Worm (Caenorhabditis elegans) whole organism, late embryonic: Measurements from ENCODE around the gene lin-40.
A peak's percentile ranks its signal among the peaks of the same experiment; 100 is the strongest.

Source experiments
- C38D4.7 ChIP-seq: fragments of 200-800 bp; sonication (Bioruptor generic); optimal IDR thresholded peaks from 2 replicates; lab custom pipeline; 2018; ENCODE audit warnings: mild to moderate bottlenecking, missing genetic modification characterization, moderate library complexity, missing compliant biosample characterization
- F13H6.1 ChIP-seq: sonication (generic microtip); optimal IDR thresholded peaks from 2 replicates; lab custom pipeline; 2016; ENCODE audit warnings: missing genetic modification characterization, missing compliant biosample characterization
- K02D7.2 ChIP-seq: sonication (generic microtip); optimal IDR thresholded peaks from 2 replicates; lab custom pipeline; 2017; ENCODE audit warnings: mild to moderate bottlenecking, missing genetic modification characterization, missing compliant biosample characterization
- K09A11.1 ChIP-seq: sonication (generic microtip); optimal IDR thresholded peaks from 2 replicates; lab custom pipeline; 2017; ENCODE audit warnings: antibody characterized with exemption, mild to moderate bottlenecking, missing genetic modification characterization, missing compliant biosample characterization; ENCODE audit not compliant: insufficient read depth
- T23F11.4 ChIP-seq: fragments of 200-800 bp; sonication (Bioruptor generic); optimal IDR thresholded peaks from 2 replicates; lab custom pipeline; 2018; ENCODE audit warnings: mild to moderate bottlenecking, missing genetic modification characterization, missing compliant biosample characterization
- Y22D7AL.16 ChIP-seq: sonication (generic microtip); optimal IDR thresholded peaks from 2 replicates; lab custom pipeline; 2016; ENCODE audit warnings: missing genetic modification characterization, missing compliant biosample characterization
- ahr-1 ChIP-seq: sonication (generic microtip); optimal IDR thresholded peaks from 2 replicates; lab custom pipeline; 2016; ENCODE audit warnings: missing genetic modification characterization, missing compliant biosample characterization
- ama-1 ChIP-seq: fragments of 150-350 bp; optimal IDR thresholded peaks from 2 replicates; lab custom pipeline; 2014
- ceh-2 ChIP-seq: sonication (generic microtip); optimal IDR thresholded peaks from 2 replicates; lab custom pipeline; 2016; ENCODE audit warnings: missing genotype, missing genetic modification characterization, missing compliant biosample characterization
- ceh-24 ChIP-seq: sonication (generic microtip); optimal IDR thresholded peaks from 2 replicates; lab custom pipeline; 2016; ENCODE audit warnings: mild to moderate bottlenecking, missing genetic modification characterization, missing compliant biosample characterization
- ceh-30 ChIP-seq: fragments of 150-350 bp; optimal IDR thresholded peaks from 2 replicates; lab custom pipeline; 2014; ENCODE audit warnings: missing biosample characterization, missing genetic modification characterization
- ceh-31 ChIP-seq: sonication (generic microtip); optimal IDR thresholded peaks from 2 replicates; lab custom pipeline; 2016; ENCODE audit warnings: missing genetic modification characterization, missing compliant biosample characterization
- ceh-34 ChIP-seq: sonication (generic microtip); optimal IDR thresholded peaks from 2 replicates; lab custom pipeline; 2016; ENCODE audit warnings: mild to moderate bottlenecking, missing genetic modification characterization, missing compliant biosample characterization
- ceh-45 ChIP-seq: fragments of 200-800 bp; sonication (Bioruptor generic); IDR thresholded peaks from 2 replicates; pipeline ENCODE4 v1.3.6; 2022; ENCODE audit warnings: missing genetic modification reagents, missing genetic modification characterization, missing compliant biosample characterization
- ceh-48 ChIP-seq: sonication (generic microtip); optimal IDR thresholded peaks from 2 replicates; lab custom pipeline; 2016; ENCODE audit warnings: missing genetic modification characterization, inconsistent platforms, missing compliant biosample characterization
- ceh-6 ChIP-seq: fragments of 200-800 bp; sonication (Bioruptor generic); optimal IDR thresholded peaks from 2 replicates; lab custom pipeline; 2018; ENCODE audit warnings: mild to moderate bottlenecking, missing genetic modification characterization, missing compliant biosample characterization
- dve-1 ChIP-seq: sonication (generic microtip); optimal IDR thresholded peaks from 2 replicates; lab custom pipeline; 2017; ENCODE audit warnings: antibody characterized with exemption, mild to moderate bottlenecking, missing genetic modification characterization, missing compliant biosample characterization
- elt-2 ChIP-seq: sonication (generic microtip); optimal IDR thresholded peaks from 2 replicates; lab custom pipeline; 2016; ENCODE audit warnings: missing genetic modification reagents, missing genetic modification characterization, missing compliant biosample characterization
- ets-4 ChIP-seq: sonication (generic microtip); optimal IDR thresholded peaks from 2 replicates; lab custom pipeline; 2016; ENCODE audit warnings: missing genetic modification characterization, missing compliant biosample characterization
- fkh-10 ChIP-seq: fragments of 150-350 bp; optimal IDR thresholded peaks from 2 replicates; lab custom pipeline; 2014; ENCODE audit warnings: missing biosample characterization, missing genetic modification reagents, missing genetic modification characterization
- fkh-6 ChIP-seq: sonication (generic microtip); optimal IDR thresholded peaks from 2 replicates; lab custom pipeline; 2016; ENCODE audit warnings: missing genetic modification characterization, missing compliant biosample characterization
- hlh-13 ChIP-seq: fragments of 200-800 bp; sonication (Bioruptor generic); optimal IDR thresholded peaks from 2 replicates; lab custom pipeline; 2018; ENCODE audit warnings: mild to moderate bottlenecking, missing genetic modification characterization, missing compliant biosample characterization
- hlh-6 ChIP-seq: sonication (generic microtip); optimal IDR thresholded peaks from 2 replicates; lab custom pipeline; 2016; ENCODE audit warnings: missing genotype, missing genetic modification characterization, missing compliant biosample characterization
- hlh-8 ChIP-seq: sonication (generic microtip); optimal IDR thresholded peaks from 2 replicates; lab custom pipeline; 2016; ENCODE audit warnings: missing genotype, missing genetic modification characterization, missing compliant biosample characterization
- lim-6 ChIP-seq: sonication (generic microtip); optimal IDR thresholded peaks from 2 replicates; lab custom pipeline; 2016; ENCODE audit warnings: missing genetic modification characterization, missing compliant biosample characterization
- lin-11 ChIP-seq: fragments of 200-800 bp; sonication (Bioruptor generic); optimal IDR thresholded peaks from 2 replicates; lab custom pipeline; 2018; ENCODE audit warnings: mild to moderate bottlenecking, missing genetic modification characterization, missing compliant biosample characterization
- madf-2 ChIP-seq: sonication (generic microtip); optimal IDR thresholded peaks from 2 replicates; lab custom pipeline; 2017; ENCODE audit warnings: missing genetic modification characterization, missing compliant biosample characterization
- mec-3 ChIP-seq: sonication (generic microtip); optimal IDR thresholded peaks from 2 replicates; lab custom pipeline; 2016; ENCODE audit warnings: borderline replicate concordance, missing genetic modification characterization, missing compliant biosample characterization
- nfya-1 ChIP-seq: sonication (generic microtip); optimal IDR thresholded peaks from 2 replicates; lab custom pipeline; 2017; ENCODE audit warnings: missing genetic modification characterization, mild to moderate bottlenecking, missing compliant biosample characterization, antibody characterized with exemption, moderate library complexity
- nhr-11 ChIP-seq: fragments of 150-350 bp; optimal IDR thresholded peaks from 2 replicates; lab custom pipeline; 2014; ENCODE audit warnings: missing biosample characterization, missing genetic modification characterization
- odd-2 ChIP-seq: sonication (generic microtip); optimal IDR thresholded peaks from 2 replicates; lab custom pipeline; 2017; ENCODE audit warnings: antibody characterized with exemption, mild to moderate bottlenecking, missing genetic modification characterization, missing compliant biosample characterization
- pax-1 ChIP-seq: fragments of 150-350 bp; optimal IDR thresholded peaks from 2 replicates; lab custom pipeline; 2014; ENCODE audit warnings: missing biosample characterization, missing genetic modification characterization
- pha-2 ChIP-seq: sonication (generic microtip); optimal IDR thresholded peaks from 2 replicates; lab custom pipeline; 2017; ENCODE audit warnings: mild to moderate bottlenecking, missing genetic modification characterization, missing compliant biosample characterization
- pha-4 ChIP-seq: fragments of 150-350 bp; optimal IDR thresholded peaks from 2 replicates; lab custom pipeline; 2018; ENCODE audit warnings: missing biosample characterization, missing genetic modification reagents, missing genetic modification characterization
- pqm-1 ChIP-seq: sonication (generic microtip); optimal IDR thresholded peaks from 2 replicates; lab custom pipeline; 2016; ENCODE audit warnings: missing genetic modification characterization, missing compliant biosample characterization
- pros-1 ChIP-seq: fragments of 150-350 bp; optimal IDR thresholded peaks from 2 replicates; lab custom pipeline; 2014; ENCODE audit warnings: missing biosample characterization, missing genetic modification reagents, missing genetic modification characterization
- ref-2 ChIP-seq: sonication (generic microtip); optimal IDR thresholded peaks from 2 replicates; lab custom pipeline; 2016; ENCODE audit warnings: missing genetic modification characterization, missing compliant biosample characterization
- rnt-1 ChIP-seq: sonication (generic microtip); optimal IDR thresholded peaks from 2 replicates; lab custom pipeline; 2016; ENCODE audit warnings: missing genetic modification characterization, missing compliant biosample characterization
- sox-2 ChIP-seq: fragments of 200-800 bp; sonication (Bioruptor generic); IDR thresholded peaks from 2 replicates; pipeline ENCODE4 v1.3.6; 2022; ENCODE audit warnings: missing genetic modification reagents, missing genetic modification characterization, missing compliant biosample characterization
- sox-4 ChIP-seq: sonication (generic microtip); optimal IDR thresholded peaks from 2 replicates; lab custom pipeline; 2017; ENCODE audit warnings: mild to moderate bottlenecking, missing genetic modification characterization, inconsistent platforms, missing compliant biosample characterization
- syd-9 ChIP-seq: sonication (generic microtip); optimal IDR thresholded peaks from 2 replicates; lab custom pipeline; 2016; ENCODE audit warnings: mild to moderate bottlenecking, missing genetic modification characterization, moderate library complexity, missing compliant biosample characterization
- tbx-2 ChIP-seq: sonication (generic microtip); optimal IDR thresholded peaks from 2 replicates; lab custom pipeline; 2016; ENCODE audit warnings: missing genetic modification characterization, missing compliant biosample characterization
- ttx-3 ChIP-seq: sonication (generic microtip); optimal IDR thresholded peaks from 2 replicates; lab custom pipeline; 2016; ENCODE audit warnings: missing genetic modification reagents, missing genetic modification characterization, missing compliant biosample characterization
- unc-3 ChIP-seq, 2 experiments: fragments of 200-800 bp in 1 of 2; sonication (Bioruptor generic) in 1 of 2; sonication (generic microtip) in 1 of 2; conservative IDR thresholded peaks in 1 of 2; optimal IDR thresholded peaks in 1 of 2; 2 replicates each; pipeline versions ENCODE4 v1.3.6 to Lab custom; 2016 to 2022; ENCODE audit warnings: missing compliant biosample characterization in 2 of 2, missing genetic modification characterization in 2 of 2, missing genetic modification reagents in 1 of 2
- unc-42 ChIP-seq: sonication (generic microtip); optimal IDR thresholded peaks from 2 replicates; lab custom pipeline; 2016; ENCODE audit warnings: missing genotype, missing genetic modification characterization, missing compliant biosample characterization
- unc-86 ChIP-seq: sonication (generic microtip); optimal IDR thresholded peaks from 2 replicates; lab custom pipeline; 2016; ENCODE audit warnings: missing genetic modification characterization, missing compliant biosample characterization
- zip-5 ChIP-seq: sonication (generic microtip); optimal IDR thresholded peaks from 2 replicates; lab custom pipeline; 2016; ENCODE audit warnings: missing genetic modification characterization, missing compliant biosample characterization

The lin-40 gene

ce11 chrV:3697071-3697470 lies 7.7 kb upstream of the lin-40 start:
- peak; percentile 74 for TF ChIP-seq elt-2 (tag; lab: Kevin White, UChicago)
- no peak for TF ChIP-seq ets-4 (tag; lab: Kevin White, UChicago)

ce11 chrV:3698497-3698896 lies 6.3 kb upstream of the lin-40 start:
- TF ChIP-seq hlh-8 (tag; lab: Kevin White, UChicago) (no peak), rnt-1 (tag; lab: Kevin White, UChicago) (no peak), ceh-6 (GFP tag; lab: Kevin White, UChicago) (no peak), pax-1 (tag; lab: Kevin White, UChicago) (no peak), madf-2 (tag; lab: Kevin White, UChicago) (no peak), nhr-11 (no peak), ceh-24 (tag; lab: Kevin White, UChicago) (no peak), pros-1 (tag; lab: Kevin White, UChicago) (no peak), mec-3 (tag; lab: Kevin White, UChicago) (no peak), unc-86 (tag; lab: Kevin White, UChicago) (no peak)

- TF ChIP-seq ceh-45 (GFP tag; lab: Robert Waterston, UW) (no peak), fkh-10 (no peak), zip-5 (tag; lab: Kevin White, UChicago) (no peak), hlh-13 (GFP tag; lab: Kevin White, UChicago) (no peak), lin-11 (tag; lab: Kevin White, UChicago) (no peak), K09A11.1 (tag; lab: Kevin White, UChicago) (no peak), sox-4 (tag; lab: Kevin White, UChicago) (no peak)
These were observed 1.8 kb upstream of the lin-40 start for ce11 chrV:3702998-3703397.

ce11 chrV:3703888-3704287 lies 900 bp upstream of the lin-40 start:
- TF ChIP-seq tbx-2 (tag; lab: Kevin White, UChicago) (no peak), pqm-1 (tag; lab: Kevin White, UChicago) (no peak), ama-1 (lab: Kevin White, UChicago) (no peak), elt-2 (tag; lab: Kevin White, UChicago) (no peak), pha-4 (tag; lab: Kevin White, UChicago) (no peak), K02D7.2 (tag; lab: Kevin White, UChicago) (no peak), hlh-6 (tag; lab: Kevin White, UChicago) (no peak), unc-42 (peak; percentile 36), pha-2 (no peak), ttx-3 (tag; lab: Kevin White, UChicago) (no peak), unc-3 (GFP tag; conservative IDR thresholded peaks at IDR 0.05; lab: Robert Waterston, UW) (no peak), unc-3 (tag; optimal IDR thresholded peaks at IDR 0.05; lab: Kevin White, UChicago) (no peak), odd-2 (tag; lab: Kevin White, UChicago) (no peak), F13H6.1 (tag; lab: Kevin White, UChicago) (peak; percentile 82), lin-11 (tag; lab: Kevin White, UChicago) (no peak), ceh-31 (peak; percentile 81), T23F11.4 (GFP tag; lab: Kevin White, UChicago) (no peak), ceh-48 (tag; lab: Kevin White, UChicago) (no peak), fkh-6 (tag; lab: Kevin White, UChicago) (no peak), ceh-24 (tag; lab: Kevin White, UChicago) (no peak), ceh-2 (no peak), dve-1 (no peak), ref-2 (tag; lab: Kevin White, UChicago) (peak; percentile 68), Y22D7AL.16 (no peak), C38D4.7 (no peak), nhr-11 (no peak), zip-5 (tag; lab: Kevin White, UChicago) (no peak), ceh-30 (tag; lab: Kevin White, UChicago) (no peak), sox-4 (tag; lab: Kevin White, UChicago) (no peak), madf-2 (tag; lab: Kevin White, UChicago) (no peak), hlh-13 (GFP tag; lab: Kevin White, UChicago) (no peak), sox-2 (GFP tag; lab: Robert Waterston, UW) (no peak), ahr-1 (tag; lab: Kevin White, UChicago) (no peak), lim-6 (tag; lab: Kevin White, UChicago) (no peak), ceh-34 (tag; lab: Kevin White, UChicago) (peak; percentile 49), nfya-1 (peak; percentile 83), syd-9 (no peak)
